Worm (Caenorhabditis elegans) whole organism, L1 larva: ENCODE data around the gene rpl-23.

Experiments
- F16B12.6 ChIP-seq: fragments of 150-350 bp; optimal IDR thresholded peaks from 2 replicates; lab custom pipeline; 2014; ENCODE audit warnings: missing biosample characterization, missing genetic modification characterization
- elt-2 ChIP-seq: sonication (generic microtip); optimal IDR thresholded peaks from 2 replicates; lab custom pipeline; 2016; ENCODE audit warnings: missing genetic modification characterization, mild to moderate bottlenecking, inconsistent platforms, missing compliant biosample characterization, missing genetic modification reagents
- elt-3 ChIP-seq, 6 experiments: fragments of 150-350 bp in 1 of 6; sonication (generic microtip); optimal IDR thresholded peaks; 2 replicates each; lab custom pipeline; 2017 to 2018; ENCODE audit warnings: missing biosample characterization in 6 of 6, missing genetic modification characterization in 6 of 6, inconsistent platforms in 1 of 6
- mep-1 ChIP-seq: fragments of 150-350 bp; optimal IDR thresholded peaks from 2 replicates; lab custom pipeline; 2014; ENCODE audit warnings: missing biosample characterization, missing genetic modification characterization
- nhr-237 ChIP-seq: fragments of 150-350 bp; optimal IDR thresholded peaks from 2 replicates; lab custom pipeline; 2014; ENCODE audit warnings: missing biosample characterization, missing genetic modification characterization
- pqm-1 ChIP-seq: sonication (generic microtip); optimal IDR thresholded peaks from 3 replicates; lab custom pipeline; 2017; ENCODE audit warnings: missing biosample characterization, missing genetic modification characterization
- vab-15 ChIP-seq: sonication (generic microtip); optimal IDR thresholded peaks from 2 replicates; lab custom pipeline; 2017; ENCODE audit warnings: missing genotype, mild to moderate bottlenecking, missing genetic modification characterization, missing compliant biosample characterization

ce11 chrIII:5680141-5680540 lies 25.8 kb downstream of the rpl-23 start, which contains the start of gene pst-2:
- no peak for TF ChIP-seq mep-1 (tag; lab: Kevin White, UChicago)
- TF ChIP-seq F16B12.6 (tag; lab: Kevin White, UChicago): no peak
- no peak for TF ChIP-seq vab-15
- no peak for TF ChIP-seq nhr-237 (tag; lab: Kevin White, UChicago)
- no peak for TF ChIP-seq elt-2 (tag; lab: Kevin White, UChicago)
- no peak for TF ChIP-seq elt-3 (tag; optimal IDR thresholded peaks at IDR 0.05; lab: Kevin White, UChicago)
- TF ChIP-seq pqm-1: no peak
